Fruit fly (Drosophila melanogaster): ENCODE measurements around the gene NHP2.

DNA sequence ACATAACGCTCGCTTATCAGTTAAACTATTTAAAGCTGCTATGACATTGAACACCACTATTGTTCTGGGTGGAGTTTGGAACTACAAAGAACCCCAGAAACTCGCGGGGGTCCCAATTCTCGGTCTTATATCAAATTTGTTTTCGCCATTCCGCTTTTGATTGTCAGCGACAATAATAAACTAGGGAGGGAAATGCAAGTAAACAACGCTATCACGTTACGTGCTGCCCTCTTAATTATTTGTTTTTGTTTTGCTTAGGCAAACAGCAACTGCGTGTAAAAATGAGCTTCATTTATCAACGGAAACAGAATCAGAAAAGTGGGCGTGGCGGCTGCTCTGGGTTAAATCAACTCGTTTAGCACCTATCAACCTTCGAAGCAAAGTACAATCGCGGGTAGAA is 21.8 kb downstream of the NHP2 start:
- TF ChIP-seq Lpt (GFP tag; optimal IDR thresholded peaks at IDR 0.05) (no peak), bsh (GFP tag; optimal IDR thresholded peaks at IDR 0.05) (peak in 1 of 2 experiments; percentile 62), TFAM (GFP tag; optimal IDR thresholded peaks at IDR 0.05) (no peak), CG7928 (GFP tag; optimal IDR thresholded peaks at IDR 0.05) (no peak), CG16779 (GFP tag; IDR thresholded peaks at IDR 0.05) (no peak), CG2199 (GFP tag; IDR thresholded peaks at IDR 0.05) (no peak), CG11085 (GFP tag; IDR thresholded peaks at IDR 0.05) (no peak), usp (GFP tag; optimal IDR thresholded peaks at IDR 0.05) (no peak), CG6689 (GFP tag; IDR thresholded peaks at IDR 0.05) (no peak), CG10267 (tag; optimal IDR thresholded peaks at IDR 0.05) (no peak), fru (optimal IDR thresholded peaks at IDR 0.05) (no peak), Six4 (GFP tag; optimal IDR thresholded peaks at IDR 0.05) (peak; percentile 2), ewg (GFP tag; optimal IDR thresholded peaks at IDR 0.05) (no peak), dm (GFP tag; optimal IDR thresholded peaks at IDR 0.05) (no peak)

Data from whole organism, embryonic.